Fruit fly (Drosophila melanogaster) Kc167 (cell line): ENCODE measurements around the gene CG8236.

Source experiments
- h ChIP-seq: fragments of >200 bp; optimal IDR thresholded peaks from 3 replicates; lab custom pipeline; 2018; ENCODE audit warnings: missing external identifiers
- psq ChIP-seq: fragments of >200 bp; optimal IDR thresholded peaks from 2 replicates; lab custom pipeline; 2017; ENCODE audit warnings: missing external identifiers
- ttk ChIP-seq: sonication (Bioruptor generic); optimal IDR thresholded peaks from 2 replicates; lab custom pipeline; 2017; ENCODE audit warnings: missing external identifiers

DNA sequence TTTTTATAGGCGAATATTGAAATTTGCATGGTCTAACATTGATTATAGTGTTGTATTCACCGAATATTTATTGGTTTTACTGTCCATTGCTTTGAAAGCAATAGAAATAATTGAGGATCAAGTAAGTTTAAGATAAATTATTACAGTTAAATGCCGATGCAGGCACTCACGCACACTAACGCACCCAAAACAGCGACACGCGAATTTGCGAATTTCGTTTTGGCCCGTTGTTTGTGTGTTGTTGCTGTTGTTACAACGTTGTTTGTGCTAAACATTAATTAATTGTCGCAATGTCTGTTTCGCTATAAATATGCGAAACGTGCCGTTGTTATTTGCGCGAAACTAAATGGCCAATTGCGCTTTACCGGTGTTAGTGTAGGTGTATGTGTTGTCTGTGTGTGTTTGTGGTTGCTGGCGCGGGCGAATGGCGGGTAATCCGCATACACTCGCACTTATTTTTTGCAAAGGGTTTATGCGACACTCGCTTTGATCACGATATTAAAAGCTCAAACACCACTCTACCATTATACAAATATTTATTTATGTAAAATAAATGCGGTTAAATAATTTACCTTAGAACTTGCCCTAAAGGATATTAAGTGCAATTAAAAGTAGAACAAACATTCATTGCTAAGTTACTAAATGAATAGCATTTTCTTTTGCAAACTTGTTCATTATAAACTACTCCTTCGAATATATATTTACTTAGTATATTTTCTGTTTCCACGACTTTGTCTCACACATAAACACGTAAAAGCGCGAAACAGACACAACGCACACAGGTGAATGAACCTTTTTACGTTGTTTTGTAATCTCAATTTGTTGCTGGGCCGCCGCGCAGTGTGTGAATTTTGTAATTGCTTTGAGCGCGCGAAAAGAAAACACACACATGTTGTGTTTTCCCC, 21.1 kb upstream of the CG8236 start:
- TF ChIP-seq ttk (lab: Kevin White, UChicago) (no peak), psq (lab: Kevin White, UChicago) (no peak), h (no peak)
